Worm (Caenorhabditis elegans): ENCODE data around the gene spl-1.

DNA sequence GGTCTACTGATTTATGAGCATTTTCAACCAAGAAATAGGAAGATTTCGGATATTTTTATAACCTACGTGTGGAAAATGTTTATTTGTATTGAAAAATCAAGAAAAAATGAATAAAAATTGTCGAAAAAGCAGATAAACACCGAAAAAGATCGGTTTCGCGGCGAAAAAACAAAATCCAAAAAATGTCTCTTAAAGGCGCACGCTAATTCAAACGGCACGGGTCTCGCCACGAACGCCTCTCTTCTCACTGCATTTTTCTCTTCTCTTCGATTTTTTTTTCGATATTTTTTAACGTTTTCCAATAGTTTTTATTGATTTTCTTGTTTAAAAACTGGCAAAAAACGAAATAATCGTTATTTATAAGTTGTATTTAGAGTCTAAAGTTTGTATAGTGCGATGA, 42.6 kb upstream of the spl-1 start:
- TF ChIP-seq tbx-37 (GFP tag; conservative IDR thresholded peaks at IDR 0.05), result no peak
- no peak for TF ChIP-seq B0310.2 (tag; optimal IDR thresholded peaks at IDR 0.05)
- TF ChIP-seq sea-1 (GFP tag; conservative IDR thresholded peaks at IDR 0.05), result no peak
- TF ChIP-seq ama-1 (optimal IDR thresholded peaks at IDR 0.05), result no peak
- TF ChIP-seq hmbx-1 (tag; optimal IDR thresholded peaks at IDR 0.05), result no peak
- no peak for TF ChIP-seq ceh-13 (GFP tag; optimal IDR thresholded peaks at IDR 0.05)
- no peak for TF ChIP-seq tra-4 (tag; optimal IDR thresholded peaks at IDR 0.05)
- no peak for TF ChIP-seq ets-7 (tag; optimal IDR thresholded peaks at IDR 0.05)
- TF ChIP-seq scrt-1 (GFP tag; IDR thresholded peaks at IDR 0.05), result no peak
- TF ChIP-seq aly-1 (tag; optimal IDR thresholded peaks at IDR 0.05), result no peak
- no peak for TF ChIP-seq ceh-36 (tag; optimal IDR thresholded peaks at IDR 0.05)
- no peak for TF ChIP-seq hmg-4 (GFP tag; optimal IDR thresholded peaks at IDR 0.05)
- TF ChIP-seq flt-1 (GFP tag; IDR thresholded peaks at IDR 0.05), result no peak

All from whole organism, early embryonic.